Worm (Caenorhabditis elegans): ENCODE data around the gene gst-40.

The gst-40 gene

ce11 chrIV:762016-762459, 1.7 kb downstream of the gst-40 start:
- TF ChIP-seq hlh-11 (tag; optimal IDR thresholded peaks at IDR 0.05) = no peak
- TF ChIP-seq spr-3 (GFP tag; optimal IDR thresholded peaks at IDR 0.05) = no peak
- peak; percentile 73 for TF ChIP-seq aha-1 (tag)
- TF ChIP-seq zag-1 (tag; optimal IDR thresholded peaks at IDR 0.05) = no peak
- TF ChIP-seq Y48G9A.11 (GFP tag; IDR thresholded peaks at IDR 0.05) = 0 out of 2 replicates have a peak, but pooled peaks have one; percentile 12
- TF ChIP-seq nhr-77 (tag; optimal IDR thresholded peaks at IDR 0.05) = peak; percentile 40
- TF ChIP-seq Y75B8A.6 (GFP tag; IDR thresholded peaks at IDR 0.05) = no peak
- 0 out of 2 replicates have a peak, but pooled peaks have one; percentile 68 for TF ChIP-seq zfp-3 (GFP tag; conservative IDR thresholded peaks at IDR 0.05)
- TF ChIP-seq nhr-25 (tag; optimal IDR thresholded peaks at IDR 0.05; ENCODE audit: borderline replicate concordance, insufficient read depth) = peak; percentile 32
- peak; percentile 31 for TF ChIP-seq nhr-10 (tag; optimal IDR thresholded peaks at IDR 0.05)
- TF ChIP-seq ama-1 (optimal IDR thresholded peaks at IDR 0.05) = peak; percentile 91
- TF ChIP-seq unc-62 (GFP tag; optimal IDR thresholded peaks at IDR 0.05 in 1 of 2) = peak in 1 of 2 experiments; percentile 92
- TF ChIP-seq unc-62 (tag; optimal IDR thresholded peaks at IDR 0.05) = no peak
- TF ChIP-seq mes-2 (tag; optimal IDR thresholded peaks at IDR 0.05; ENCODE audit: poor library complexity, severe bottlenecking) = peak; percentile 6

- no peak for TF ChIP-seq fos-1 (tag; optimal IDR thresholded peaks at IDR 0.05)
- TF ChIP-seq aly-2 (tag; optimal IDR thresholded peaks at IDR 0.05) = no peak
- TF ChIP-seq F26F4.8 (GFP tag; conservative IDR thresholded peaks at IDR 0.05) = no peak
- TF ChIP-seq set-16 (GFP tag; IDR thresholded peaks at IDR 0.05) = peak; percentile 96
- TF ChIP-seq daf-19 (GFP tag; conservative IDR thresholded peaks at IDR 0.05) = no peak
- 0 out of 2 replicates have a peak, but pooled peaks have one; percentile 9 for TF ChIP-seq lin-38 (GFP tag; IDR thresholded peaks at IDR 0.05)
- TF ChIP-seq dmd-8 (GFP tag; IDR thresholded peaks at IDR 0.05) = no peak
- no peak for TF ChIP-seq jun-1 (tag; optimal IDR thresholded peaks at IDR 0.05)
- TF ChIP-seq duxl-1 (tag; optimal IDR thresholded peaks at IDR 0.05; ENCODE audit: poor library complexity) = no peak
- no peak for TF ChIP-seq nhr-28 (tag; optimal IDR thresholded peaks at IDR 0.05)
- TF ChIP-seq mxl-3 (GFP tag; optimal IDR thresholded peaks at IDR 0.05) = no peak
Observed at ce11 chrIV:762486-763376, 2.4 kb downstream of the gst-40 start.

ce11 chrIV:763377-764063, 3.2 kb downstream of the gst-40 start, which contains the start of gene col-103:
TSS of gene col-103 (minus strand) at chrIV:763678.
- peak in 1 of 2 experiments; percentile 92 for TF ChIP-seq unc-62 (GFP tag; optimal IDR thresholded peaks at IDR 0.05 in 1 of 2)
- TF ChIP-seq unc-62 (tag; optimal IDR thresholded peaks at IDR 0.05) = no peak
- TF ChIP-seq ama-1 (optimal IDR thresholded peaks at IDR 0.05) = peak; percentile 93
- no peak for TF ChIP-seq ZK337.2 (GFP tag; IDR thresholded peaks at IDR 0.05)
- no peak for TF ChIP-seq madf-5 (GFP tag; IDR thresholded peaks at IDR 0.05)
- peak in 1 of 2 experiments; percentile 21 for TF ChIP-seq lsy-2 (tag; optimal IDR thresholded peaks at IDR 0.05)
- peak; percentile 19 for TF ChIP-seq mep-1 (tag; optimal IDR thresholded peaks at IDR 0.05)
- TF ChIP-seq nhr-25 (tag; optimal IDR thresholded peaks at IDR 0.05; ENCODE audit: borderline replicate concordance, insufficient read depth) = peak; percentile 77
- TF ChIP-seq nhr-28 (tag; optimal IDR thresholded peaks at IDR 0.05) = peak; percentile 51
- peak; percentile 34 for TF ChIP-seq mes-2 (tag; optimal IDR thresholded peaks at IDR 0.05; ENCODE audit: poor library complexity, severe bottlenecking)

- TF ChIP-seq attf-4 (tag; optimal IDR thresholded peaks at IDR 0.05) (no peak), pqm-1 (tag; optimal IDR thresholded peaks at IDR 0.05) (no peak), ceh-28 (tag; optimal IDR thresholded peaks at IDR 0.05) (peak; percentile 32), nhr-237 (tag; optimal IDR thresholded peaks at IDR 0.05) (no peak), mxl-2 (GFP tag; conservative IDR thresholded peaks at IDR 0.05) (no peak), aha-1 (tag) (peak; percentile 24)
Observed at ce11 chrIV:768312-768711, 8.0 kb downstream of the gst-40 start, which contains the start of gene F56B3.2. TSS of gene F56B3.2 (minus strand) at chrIV:768584.

All from whole organism, L4 larva.